Worm (Caenorhabditis elegans) whole organism, young adult: ENCODE measurements around the gene algn-2.

Source experiments
- B0019.2 ChIP-seq: fragments of 200-800 bp; sonication (Bioruptor generic); conservative IDR thresholded peaks from 2 replicates; pipeline ENCODE4 v1.3.6; 2022; ENCODE audit warnings: missing genetic modification reagents, missing genetic modification characterization, missing compliant biosample characterization
- B0336.3 ChIP-seq: fragments of 200-800 bp; sonication (Bioruptor generic); IDR thresholded peaks from 2 replicates; pipeline ENCODE4 v1.3.6; 2022; ENCODE audit warnings: missing genetic modification characterization, missing compliant biosample characterization
- C17E4.6 ChIP-seq: fragments of 200-800 bp; sonication (Bioruptor generic); IDR thresholded peaks from 2 replicates; pipeline ENCODE4 v1.3.6; 2022; ENCODE audit warnings: missing genetic modification reagents, missing genetic modification characterization, missing compliant biosample characterization
- D2030.7 ChIP-seq: fragments of 200-800 bp; sonication (Bioruptor generic); IDR thresholded peaks from 2 replicates; pipeline ENCODE4 v1.3.6; 2022; ENCODE audit warnings: missing genetic modification reagents, missing genetic modification characterization, missing compliant biosample characterization
- F37B4.10 ChIP-seq: fragments of 200-800 bp; sonication (Bioruptor generic); IDR thresholded peaks from 2 replicates; pipeline ENCODE4 v1.3.6; 2022; ENCODE audit warnings: missing genetic modification characterization, missing compliant biosample characterization
- F52B5.7 ChIP-seq: sonication (generic microtip); optimal IDR thresholded peaks from 2 replicates; lab custom pipeline; 2016; ENCODE audit warnings: mild to moderate bottlenecking, missing genetic modification characterization, missing compliant biosample characterization
- Y53F4B.3 ChIP-seq: fragments of 200-800 bp; sonication (Bioruptor generic); IDR thresholded peaks from 2 replicates; pipeline ENCODE4 v1.3.6; 2022; ENCODE audit warnings: missing genetic modification reagents, missing genetic modification characterization, missing compliant biosample characterization
- Y53G8AR.9 ChIP-seq: fragments of 200-800 bp; sonication (Bioruptor generic); conservative IDR thresholded peaks from 2 replicates; pipeline ENCODE4 v1.3.6; 2022; ENCODE audit warnings: missing genetic modification reagents, missing genetic modification characterization, missing compliant biosample characterization
- Y67H2A.10 ChIP-seq: fragments of 200-800 bp; sonication (Bioruptor generic); conservative IDR thresholded peaks from 2 replicates; pipeline ENCODE4 v1.3.6; 2022; ENCODE audit warnings: missing genetic modification reagents, missing genetic modification characterization, missing compliant biosample characterization
- Y79H2A.3 ChIP-seq: fragments of 200-800 bp; sonication (Bioruptor generic); conservative IDR thresholded peaks from 2 replicates; pipeline ENCODE4 v1.3.6; 2022; ENCODE audit warnings: missing genetic modification reagents, missing genetic modification characterization, missing compliant biosample characterization
- atf-7 ChIP-seq: sonication (generic microtip); optimal IDR thresholded peaks from 2 replicates; lab custom pipeline; 2017; ENCODE audit warnings: mild to moderate bottlenecking, missing genetic modification characterization, missing compliant biosample characterization
- attf-6 ChIP-seq: fragments of 200-800 bp; sonication (Bioruptor generic); IDR thresholded peaks from 2 replicates; pipeline ENCODE4 v1.3.6; 2022; ENCODE audit warnings: missing genetic modification reagents, missing genetic modification characterization, missing compliant biosample characterization
- cebp-1 ChIP-seq, 2 experiments: fragments of 200-800 bp in 1 of 2; sonication (Bioruptor generic) in 1 of 2; sonication (generic microtip) in 1 of 2; IDR thresholded peaks in 1 of 2; optimal IDR thresholded peaks in 1 of 2; 2 replicates each; pipeline versions ENCODE4 v1.3.6 to Lab custom; 2017 to 2022; ENCODE audit warnings: missing compliant biosample characterization in 2 of 2, missing genetic modification characterization in 2 of 2, mild to moderate bottlenecking in 1 of 2, missing genetic modification reagents in 1 of 2, moderate library complexity in 1 of 2
- dox-1 ChIP-seq: fragments of 200-800 bp; sonication (Bioruptor generic); IDR thresholded peaks from 2 replicates; pipeline ENCODE4 v1.3.6; 2022; ENCODE audit warnings: missing genetic modification reagents, missing genetic modification characterization, missing compliant biosample characterization
- efl-1 ChIP-seq: fragments of 150-350 bp; optimal IDR thresholded peaks from 2 replicates; lab custom pipeline; 2014; ENCODE audit warnings: missing biosample characterization, missing genetic modification reagents, missing genetic modification characterization
- egl-44 ChIP-seq: fragments of 200-800 bp; sonication (Bioruptor generic); IDR thresholded peaks from 2 replicates; pipeline ENCODE4 v1.3.6; 2022; ENCODE audit warnings: missing genetic modification reagents, missing genetic modification characterization, missing compliant biosample characterization
- ets-4 ChIP-seq: fragments of 200-800 bp; sonication (Bioruptor generic); optimal IDR thresholded peaks from 2 replicates; lab custom pipeline; 2018; ENCODE audit warnings: mild to moderate bottlenecking, missing genetic modification characterization, missing compliant biosample characterization
- let-526 ChIP-seq: fragments of 200-800 bp; sonication (Bioruptor generic); IDR thresholded peaks from 2 replicates; pipeline ENCODE4 v1.3.6; 2022; ENCODE audit warnings: missing genetic modification reagents, missing genetic modification characterization, missing compliant biosample characterization
- let-607 ChIP-seq, 2 experiments: fragments of 200-800 bp in 1 of 2; sonication (Bioruptor generic) in 1 of 2; sonication (generic microtip) in 1 of 2; optimal IDR thresholded peaks; 2 replicates each; lab custom pipeline; 2016 to 2018; ENCODE audit warnings: mild to moderate bottlenecking in 2 of 2, missing compliant biosample characterization in 2 of 2, missing genetic modification characterization in 2 of 2, moderate library complexity in 2 of 2, missing genotype in 1 of 2
- lin-40 ChIP-seq: sonication (generic microtip); optimal IDR thresholded peaks from 2 replicates; lab custom pipeline; 2016; ENCODE audit warnings: missing genetic modification characterization, mild to moderate bottlenecking, missing compliant biosample characterization, missing genotype, missing genetic modification reagents
- lin-54 ChIP-seq: fragments of 200-800 bp; sonication (Bioruptor generic); optimal IDR thresholded peaks from 2 replicates; lab custom pipeline; 2018; ENCODE audit warnings: mild to moderate bottlenecking, missing genetic modification characterization, missing compliant biosample characterization
- lsl-1 ChIP-seq: fragments of 200-800 bp; sonication (Bioruptor generic); optimal IDR thresholded peaks from 2 replicates; lab custom pipeline; 2018; ENCODE audit warnings: mild to moderate bottlenecking, missing genetic modification characterization, moderate library complexity, missing compliant biosample characterization
- nfyb-1 ChIP-seq: fragments of 200-800 bp; sonication (Bioruptor generic); IDR thresholded peaks from 2 replicates; pipeline ENCODE4 v1.3.6; 2022; ENCODE audit warnings: missing genetic modification reagents, missing genetic modification characterization, missing compliant biosample characterization
- nhr-27 ChIP-seq: fragments of 200-800 bp; sonication (Bioruptor generic); optimal IDR thresholded peaks from 2 replicates; lab custom pipeline; 2018; ENCODE audit warnings: mild to moderate bottlenecking, missing genetic modification characterization, moderate library complexity, missing compliant biosample characterization
- pha-4 ChIP-seq: fragments of 150-350 bp; sonication (generic microtip); optimal IDR thresholded peaks from 2 replicates; lab custom pipeline; 2014; ENCODE audit warnings: missing biosample characterization, missing genetic modification reagents, missing genetic modification characterization
- repo-1 ChIP-seq: sonication (generic microtip); optimal IDR thresholded peaks from 2 replicates; lab custom pipeline; 2017; ENCODE audit warnings: mild to moderate bottlenecking, missing genetic modification characterization, missing compliant biosample characterization
- rpc-1 ChIP-seq, 2 experiments: fragments of 150-350 bp in 1 of 2; sonication (generic microtip) in 1 of 2; optimal IDR thresholded peaks; 2 replicates each; lab custom pipeline; 2014 to 2018; ENCODE audit warnings: missing biosample characterization in 1 of 2, missing genetic modification characterization in 1 of 2, missing genetic modification reagents in 1 of 2, missing genotype in 1 of 2
- sdz-38 ChIP-seq: sonication (generic microtip); optimal IDR thresholded peaks from 2 replicates; lab custom pipeline; 2016; ENCODE audit warnings: missing genotype, missing genetic modification characterization, missing compliant biosample characterization
- somi-1 ChIP-seq: fragments of 200-800 bp; sonication (Bioruptor generic); optimal IDR thresholded peaks from 2 replicates; lab custom pipeline; 2018; ENCODE audit warnings: mild to moderate bottlenecking, missing genetic modification characterization, missing compliant biosample characterization
- zim-3 ChIP-seq: sonication (generic microtip); optimal IDR thresholded peaks from 2 replicates; lab custom pipeline; 2017; ENCODE audit warnings: mild to moderate bottlenecking, missing genetic modification characterization, moderate library complexity, missing compliant biosample characterization
- ztf-26 ChIP-seq: sonication (generic microtip); optimal IDR thresholded peaks from 2 replicates; lab custom pipeline; 2017; ENCODE audit warnings: missing genetic modification characterization, missing compliant biosample characterization
- ztf-3 ChIP-seq: fragments of 200-800 bp; sonication (Bioruptor generic); optimal IDR thresholded peaks from 2 replicates; lab custom pipeline; 2018; ENCODE audit warnings: mild to moderate bottlenecking, missing genetic modification characterization, missing compliant biosample characterization

The algn-2 gene

DNA sequence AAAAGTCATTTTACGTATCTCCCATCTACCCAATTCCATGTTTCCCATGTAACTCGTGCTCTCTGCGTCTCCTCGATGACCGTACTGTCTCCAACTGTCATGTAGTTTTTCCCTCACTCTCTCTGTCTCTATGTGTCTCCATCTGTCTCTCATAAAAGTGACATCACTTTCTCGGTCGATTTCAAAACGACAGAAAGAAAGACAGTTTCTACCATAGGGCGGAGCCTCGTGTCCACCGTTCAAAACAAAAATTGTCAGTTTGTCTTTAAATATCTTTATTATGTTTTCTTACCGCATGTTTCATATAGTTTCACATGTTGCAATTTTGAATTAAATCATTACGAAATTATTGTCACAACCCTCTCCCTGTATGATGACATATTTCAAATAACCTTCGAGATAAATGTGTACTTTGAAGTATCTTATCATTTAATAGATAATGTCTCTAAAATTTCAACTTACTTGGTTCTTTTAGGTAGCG is 44.8 kb upstream of the algn-2 start (continued):
- TF ChIP-seq sdz-38 (tag; lab: Kevin White, UChicago) (no peak), F52B5.7 (tag; lab: Kevin White, UChicago) (no peak), lin-54 (GFP tag; lab: Kevin White, UChicago) (peak; percentile 46), ets-4 (peak; percentile 33), somi-1 (GFP tag; lab: Kevin White, UChicago) (peak; percentile 70), atf-7 (tag; lab: Kevin White, UChicago) (peak; percentile 99), lin-40 (peak; percentile 84), egl-44 (GFP tag; lab: Robert Waterston, UW) (peak; percentile 25; the same call in 1 of the 2 replicates), F37B4.10 (GFP tag; lab: Robert Waterston, UW) (no peak), dox-1 (GFP tag; lab: Robert Waterston, UW) (peak; percentile 75), D2030.7 (no peak), rpc-1 (optimal IDR thresholded peaks at IDR 0.05; lab: Kevin White, UChicago) (no peak), rpc-1 (tag; optimal IDR thresholded peaks at IDR 0.05; lab: Kevin White, UChicago) (no peak), pha-4 (peak; percentile 77), let-607 (tag; optimal IDR thresholded peaks at IDR 0.05; lab: Kevin White, UChicago) (peak; percentile 53 to 55), B0336.3 (GFP tag; lab: Robert Waterston, UW) (peak; percentile 64; the same call in 1 of the 2 replicates), Y67H2A.10 (GFP tag; lab: Robert Waterston, UW) (no peak)

DNA sequence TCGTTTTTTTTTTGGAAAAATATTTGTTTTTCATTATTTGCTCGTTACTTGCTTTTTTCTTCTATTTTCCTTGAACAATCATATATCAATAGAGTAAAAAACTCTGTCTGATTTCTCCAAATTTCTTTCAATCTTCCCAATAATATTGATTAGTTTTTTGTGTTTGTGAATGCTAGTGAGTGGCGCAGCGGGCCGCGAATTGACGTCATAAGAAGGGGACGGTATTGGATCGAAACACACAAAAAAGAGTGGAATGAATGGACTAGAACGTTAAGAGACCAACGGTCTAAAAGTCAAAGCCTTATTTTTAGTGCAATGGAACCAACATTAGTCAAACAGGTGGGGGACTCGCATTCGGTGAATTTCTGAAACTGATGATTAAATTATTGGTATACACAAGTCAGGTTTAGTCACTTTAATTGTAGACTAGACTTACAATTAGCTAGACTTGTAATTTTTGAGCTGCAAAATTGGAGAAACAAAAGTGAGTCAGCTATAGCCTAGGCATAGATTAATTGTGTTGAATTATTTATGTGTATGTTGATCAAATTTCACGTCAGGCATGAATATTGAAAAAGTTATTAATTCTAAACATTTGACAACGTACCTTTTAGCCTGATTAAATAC is 43.3 kb upstream of the algn-2 start:
- no peak for TF ChIP-seq Y53F4B.3 (GFP tag; lab: Robert Waterston, UW)
- no peak for TF ChIP-seq ztf-26 (tag; lab: Kevin White, UChicago)
- TF ChIP-seq Y53G8AR.9, result no peak
- TF ChIP-seq C17E4.6 (GFP tag; lab: Robert Waterston, UW), result no peak
- TF ChIP-seq ztf-3 (GFP tag; lab: Kevin White, UChicago), result no peak
- no peak for TF ChIP-seq efl-1 (GFP tag; lab: Kevin White, UChicago)
- peak; percentile 18 for TF ChIP-seq repo-1 (tag; lab: Kevin White, UChicago)
- no peak for TF ChIP-seq nhr-27 (tag; lab: Kevin White, UChicago)
- TF ChIP-seq attf-6, result no peak
- TF ChIP-seq Y79H2A.3 (GFP tag; lab: Robert Waterston, UW), result no peak
- TF ChIP-seq B0019.2 (GFP tag; lab: Robert Waterston, UW), result no peak
- peak; percentile 3 for TF ChIP-seq zim-3 (tag; lab: Kevin White, UChicago)
- no peak for TF ChIP-seq lsl-1 (GFP tag; lab: Kevin White, UChicago)
- no peak for TF ChIP-seq let-526
- no peak for TF ChIP-seq lin-40
- TF ChIP-seq, all 124 proteins: peak for 2

DNA sequence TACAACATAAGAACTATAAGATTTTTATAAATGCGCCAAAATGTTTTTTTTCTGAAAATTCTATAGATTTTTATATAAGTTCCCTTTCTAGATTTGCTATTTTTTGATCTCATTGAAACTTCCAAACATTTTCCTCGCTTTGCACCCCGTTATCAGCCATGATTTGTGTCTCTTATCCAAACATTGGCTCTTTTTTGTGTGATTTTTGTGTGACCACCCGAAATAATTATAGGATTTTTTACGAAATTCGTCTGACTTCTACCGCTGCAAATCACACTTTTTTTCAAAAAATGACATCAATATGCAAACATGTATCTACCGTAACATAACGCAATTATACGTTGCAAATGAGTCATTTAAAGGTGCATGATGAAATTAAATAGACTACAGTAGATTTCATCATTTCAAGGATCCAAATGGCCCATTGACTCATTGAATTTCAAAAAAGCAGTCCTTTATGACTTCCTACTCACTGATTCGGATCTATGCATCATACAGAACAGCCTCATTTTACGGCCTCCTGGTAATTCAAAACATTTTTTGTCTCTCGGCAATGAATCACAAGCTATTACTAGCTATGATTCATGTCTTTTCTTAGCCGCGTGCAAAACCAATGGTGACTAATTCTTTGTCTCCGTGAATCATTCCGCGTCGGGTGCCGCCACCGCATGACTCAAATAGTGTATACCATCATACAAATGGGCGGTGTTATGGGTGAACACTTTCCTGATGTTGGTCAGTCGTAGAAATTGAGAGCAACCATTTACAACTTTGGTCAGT is 42.5 kb upstream of the algn-2 start:
- TF ChIP-seq let-607 (tag; optimal IDR thresholded peaks at IDR 0.05; lab: Kevin White, UChicago), result no peak
- TF ChIP-seq nfyb-1 (GFP tag; lab: Robert Waterston, UW), result 0 out of 2 replicates have a peak, but pooled peaks have one; percentile 12
- TF ChIP-seq cebp-1 (GFP tag; IDR thresholded peaks at IDR 0.05; lab: Robert Waterston, UW), result no peak
- TF ChIP-seq cebp-1 (tag; optimal IDR thresholded peaks at IDR 0.05; lab: Kevin White, UChicago), result peak; percentile 28
